Worm (Caenorhabditis elegans) whole organism, young adult: ENCODE data around the gene C55B6.1.

Source experiments
- B0019.2 ChIP-seq: fragments of 200-800 bp; sonication (Bioruptor generic); conservative IDR thresholded peaks from 2 replicates; pipeline ENCODE4 v1.3.6; 2022; ENCODE audit warnings: missing genetic modification reagents, missing genetic modification characterization, missing compliant biosample characterization
- B0035.1 ChIP-seq: sonication (generic microtip); optimal IDR thresholded peaks from 2 replicates; lab custom pipeline; 2016; ENCODE audit warnings: missing genetic modification characterization, mild to moderate bottlenecking, missing compliant biosample characterization, missing genotype, missing genetic modification reagents
- B0261.1 ChIP-seq: sonication (generic microtip); optimal IDR thresholded peaks from 2 replicates; lab custom pipeline; 2016; ENCODE audit warnings: mild to moderate bottlenecking, missing genetic modification characterization, moderate library complexity, missing compliant biosample characterization
- C17E4.6 ChIP-seq: fragments of 200-800 bp; sonication (Bioruptor generic); IDR thresholded peaks from 2 replicates; pipeline ENCODE4 v1.3.6; 2022; ENCODE audit warnings: missing genetic modification reagents, missing genetic modification characterization, missing compliant biosample characterization
- F22D6.2 ChIP-seq: sonication (generic microtip); optimal IDR thresholded peaks from 2 replicates; lab custom pipeline; 2016; ENCODE audit warnings: mild to moderate bottlenecking, missing genetic modification characterization, missing compliant biosample characterization
- F52B5.7 ChIP-seq: sonication (generic microtip); optimal IDR thresholded peaks from 2 replicates; lab custom pipeline; 2016; ENCODE audit warnings: mild to moderate bottlenecking, missing genetic modification characterization, missing compliant biosample characterization
- F55B11.4 ChIP-seq: sonication (generic microtip); optimal IDR thresholded peaks from 2 replicates; lab custom pipeline; 2016; ENCODE audit warnings: missing compliant biosample characterization, missing genetic modification characterization, borderline replicate concordance; ENCODE audit not compliant: insufficient read depth
- K11D2.4 ChIP-seq: fragments of 200-800 bp; sonication (Bioruptor generic); IDR thresholded peaks from 2 replicates; pipeline ENCODE4 v1.3.6; 2022; ENCODE audit warnings: missing genetic modification reagents, missing genetic modification characterization, missing compliant biosample characterization
- K12H6.12 ChIP-seq: fragments of 200-800 bp; sonication (Bioruptor generic); optimal IDR thresholded peaks from 2 replicates; lab custom pipeline; 2018; ENCODE audit warnings: mild to moderate bottlenecking, missing genetic modification characterization, missing compliant biosample characterization
- Y67H2A.10 ChIP-seq: fragments of 200-800 bp; sonication (Bioruptor generic); conservative IDR thresholded peaks from 2 replicates; pipeline ENCODE4 v1.3.6; 2022; ENCODE audit warnings: missing genetic modification reagents, missing genetic modification characterization, missing compliant biosample characterization
- Y95B8A.8 ChIP-seq: fragments of 200-800 bp; sonication (Bioruptor generic); IDR thresholded peaks from 2 replicates; pipeline ENCODE4 v1.3.6; 2022; ENCODE audit warnings: missing genetic modification reagents, missing genetic modification characterization, missing compliant biosample characterization
- ZK185.1 ChIP-seq: sonication (generic microtip); optimal IDR thresholded peaks from 2 replicates; lab custom pipeline; 2016; ENCODE audit warnings: mild to moderate bottlenecking, missing genetic modification characterization, missing compliant biosample characterization; ENCODE audit not compliant: poor library complexity, severe bottlenecking
- akir-1 ChIP-seq: fragments of 200-800 bp; sonication (Bioruptor generic); optimal IDR thresholded peaks from 2 replicates; lab custom pipeline; 2018; ENCODE audit warnings: mild to moderate bottlenecking, missing genetic modification characterization, moderate library complexity, missing compliant biosample characterization
- ama-1 ChIP-seq, 3 experiments: fragments of 150-350 bp in 1 of 3; sonication (generic microtip) in 2 of 3; optimal IDR thresholded peaks; 2 replicates each; lab custom pipeline; 2014 to 2018; ENCODE audit warnings: missing biosample characterization in 2 of 3, missing genetic modification characterization in 2 of 3, missing genetic modification reagents in 2 of 3
- aptf-3 ChIP-seq: fragments of 200-800 bp; sonication (Bioruptor generic); IDR thresholded peaks from 2 replicates; pipeline ENCODE4 v1.3.6; 2022; ENCODE audit warnings: missing genetic modification characterization, missing compliant biosample characterization
- bed-1 ChIP-seq: fragments of 200-800 bp; sonication (Bioruptor generic); IDR thresholded peaks from 2 replicates; pipeline ENCODE4 v1.3.6; 2022; ENCODE audit warnings: missing genetic modification reagents, missing genetic modification characterization, missing compliant biosample characterization
- cebp-2 ChIP-seq: fragments of 200-800 bp; sonication (Bioruptor generic); IDR thresholded peaks from 2 replicates; pipeline ENCODE4 v1.3.6; 2022; ENCODE audit warnings: missing genetic modification characterization, missing compliant biosample characterization
- ceh-100 ChIP-seq: fragments of 200-800 bp; sonication (Bioruptor generic); IDR thresholded peaks from 2 replicates; pipeline ENCODE4 v1.3.6; 2022; ENCODE audit warnings: missing genetic modification reagents, missing genetic modification characterization, missing compliant biosample characterization
- ceh-27 ChIP-seq: fragments of 200-800 bp; sonication (Bioruptor generic); optimal IDR thresholded peaks from 2 replicates; lab custom pipeline; 2018; ENCODE audit warnings: mild to moderate bottlenecking, missing genetic modification characterization, moderate library complexity, missing compliant biosample characterization
- ceh-40 ChIP-seq: fragments of 200-800 bp; sonication (Bioruptor generic); IDR thresholded peaks from 2 replicates; pipeline ENCODE4 v1.3.6; 2022; ENCODE audit warnings: missing genetic modification characterization, missing compliant biosample characterization
- ceh-91 ChIP-seq: fragments of 200-800 bp; sonication (Bioruptor generic); IDR thresholded peaks from 2 replicates; pipeline ENCODE4 v1.3.6; 2022; ENCODE audit warnings: missing genetic modification reagents, missing genetic modification characterization, missing compliant biosample characterization
- chd-7 ChIP-seq: sonication (generic microtip); optimal IDR thresholded peaks from 2 replicates; lab custom pipeline; 2016; ENCODE audit warnings: mild to moderate bottlenecking, missing genetic modification characterization, moderate library complexity, missing compliant biosample characterization
- ets-4 ChIP-seq: fragments of 200-800 bp; sonication (Bioruptor generic); optimal IDR thresholded peaks from 2 replicates; lab custom pipeline; 2018; ENCODE audit warnings: mild to moderate bottlenecking, missing genetic modification characterization, missing compliant biosample characterization
- gei-17 ChIP-seq: fragments of 200-800 bp; sonication (Bioruptor generic); optimal IDR thresholded peaks from 2 replicates; lab custom pipeline; 2018; ENCODE audit warnings: mild to moderate bottlenecking, missing genetic modification characterization, missing compliant biosample characterization
- hlh-26 ChIP-seq: fragments of 200-800 bp; sonication (Bioruptor generic); conservative IDR thresholded peaks from 2 replicates; pipeline ENCODE4 v1.3.6; 2022; ENCODE audit warnings: missing genetic modification reagents, missing genetic modification characterization, missing compliant biosample characterization
- hmg-1.2 ChIP-seq: fragments of 200-800 bp; sonication (Bioruptor generic); IDR thresholded peaks from 2 replicates; pipeline ENCODE4 v1.3.6; 2022; ENCODE audit warnings: missing genetic modification reagents, missing genetic modification characterization, missing compliant biosample characterization
- let-607 ChIP-seq, 2 experiments: fragments of 200-800 bp in 1 of 2; sonication (Bioruptor generic) in 1 of 2; sonication (generic microtip) in 1 of 2; optimal IDR thresholded peaks; 2 replicates each; lab custom pipeline; 2016 to 2018; ENCODE audit warnings: mild to moderate bottlenecking in 2 of 2, missing compliant biosample characterization in 2 of 2, missing genetic modification characterization in 2 of 2, moderate library complexity in 2 of 2, missing genotype in 1 of 2
- lin-26 ChIP-seq: fragments of 200-800 bp; sonication (Bioruptor generic); IDR thresholded peaks from 2 replicates; pipeline ENCODE4 v1.3.6; 2022; ENCODE audit warnings: missing genetic modification reagents, missing genetic modification characterization, missing compliant biosample characterization
- lin-35 ChIP-seq, 3 experiments: fragments of 150-350 bp in 2 of 3; sonication (generic microtip) in 1 of 3; optimal IDR thresholded peaks; 2 replicates each; lab custom pipeline; 2014 to 2018; ENCODE audit warnings: missing biosample characterization in 3 of 3, missing genetic modification characterization in 3 of 3, missing genetic modification reagents in 3 of 3
- lin-54 ChIP-seq: fragments of 200-800 bp; sonication (Bioruptor generic); optimal IDR thresholded peaks from 2 replicates; lab custom pipeline; 2018; ENCODE audit warnings: mild to moderate bottlenecking, missing genetic modification characterization, missing compliant biosample characterization
- lsl-1 ChIP-seq: fragments of 200-800 bp; sonication (Bioruptor generic); optimal IDR thresholded peaks from 2 replicates; lab custom pipeline; 2018; ENCODE audit warnings: mild to moderate bottlenecking, missing genetic modification characterization, moderate library complexity, missing compliant biosample characterization
- madf-10 ChIP-seq: sonication (generic microtip); optimal IDR thresholded peaks from 2 replicates; lab custom pipeline; 2016; ENCODE audit warnings: mild to moderate bottlenecking, missing genetic modification characterization, missing compliant biosample characterization
- madf-6 ChIP-seq: fragments of 200-800 bp; sonication (Bioruptor generic); IDR thresholded peaks from 2 replicates; pipeline ENCODE4 v1.3.6; 2022; ENCODE audit warnings: missing genetic modification reagents, missing genetic modification characterization, missing compliant biosample characterization
- mes-4 ChIP-seq: sonication (generic microtip); optimal IDR thresholded peaks from 2 replicates; lab custom pipeline; 2016; ENCODE audit warnings: missing genotype, missing genetic modification characterization, missing compliant biosample characterization
- nfya-1 ChIP-seq: sonication (generic microtip); optimal IDR thresholded peaks from 2 replicates; lab custom pipeline; 2017; ENCODE audit warnings: antibody characterized with exemption, missing compliant biosample characterization, missing genetic modification characterization, borderline replicate concordance; ENCODE audit not compliant: insufficient read depth
- nfya-2 ChIP-seq: fragments of 200-800 bp; sonication (Bioruptor generic); IDR thresholded peaks from 2 replicates; pipeline ENCODE4 v1.3.6; 2022; ENCODE audit warnings: missing genetic modification reagents, missing genetic modification characterization, missing compliant biosample characterization
- nhr-120 ChIP-seq: fragments of 200-800 bp; sonication (Bioruptor generic); IDR thresholded peaks from 2 replicates; pipeline ENCODE4 v1.3.6; 2022; ENCODE audit warnings: missing genetic modification characterization, missing compliant biosample characterization
- pbrm-1 ChIP-seq: fragments of 200-800 bp; sonication (Bioruptor generic); IDR thresholded peaks from 2 replicates; pipeline ENCODE4 v1.3.6; 2022; ENCODE audit warnings: missing genetic modification reagents, missing genetic modification characterization, missing compliant biosample characterization
- pha-4 ChIP-seq: fragments of 150-350 bp; sonication (generic microtip); optimal IDR thresholded peaks from 2 replicates; lab custom pipeline; 2014; ENCODE audit warnings: missing biosample characterization, missing genetic modification reagents, missing genetic modification characterization
- rpc-1 ChIP-seq, 2 experiments: fragments of 150-350 bp in 1 of 2; sonication (generic microtip) in 1 of 2; optimal IDR thresholded peaks; 2 replicates each; lab custom pipeline; 2014 to 2018; ENCODE audit warnings: missing biosample characterization in 1 of 2, missing genetic modification characterization in 1 of 2, missing genetic modification reagents in 1 of 2, missing genotype in 1 of 2
- somi-1 ChIP-seq: fragments of 200-800 bp; sonication (Bioruptor generic); optimal IDR thresholded peaks from 2 replicates; lab custom pipeline; 2018; ENCODE audit warnings: mild to moderate bottlenecking, missing genetic modification characterization, missing compliant biosample characterization
- sptf-2 ChIP-seq: fragments of 200-800 bp; sonication (Bioruptor generic); optimal IDR thresholded peaks from 2 replicates; lab custom pipeline; 2018; ENCODE audit warnings: mild to moderate bottlenecking, missing genetic modification characterization, missing compliant biosample characterization
- tbx-9 ChIP-seq: sonication (generic microtip); optimal IDR thresholded peaks from 2 replicates; lab custom pipeline; 2016; ENCODE audit warnings: borderline replicate concordance, missing genetic modification characterization, inconsistent platforms, missing compliant biosample characterization
- tlf-1 ChIP-seq: fragments of 200-800 bp; sonication (Bioruptor generic); optimal IDR thresholded peaks from 2 replicates; lab custom pipeline; 2018; ENCODE audit warnings: mild to moderate bottlenecking, missing genetic modification characterization, missing compliant biosample characterization
- zfh-2 ChIP-seq: fragments of 200-800 bp; sonication (Bioruptor generic); conservative IDR thresholded peaks from 2 replicates; pipeline ENCODE4 v1.3.6; 2022; ENCODE audit warnings: missing genetic modification reagents, missing genetic modification characterization, missing compliant biosample characterization
- ztf-26 ChIP-seq: sonication (generic microtip); optimal IDR thresholded peaks from 2 replicates; lab custom pipeline; 2017; ENCODE audit warnings: missing genetic modification characterization, missing compliant biosample characterization
- ztf-3 ChIP-seq: fragments of 200-800 bp; sonication (Bioruptor generic); optimal IDR thresholded peaks from 2 replicates; lab custom pipeline; 2018; ENCODE audit warnings: mild to moderate bottlenecking, missing genetic modification characterization, missing compliant biosample characterization

Gene C55B6.1

DNA sequence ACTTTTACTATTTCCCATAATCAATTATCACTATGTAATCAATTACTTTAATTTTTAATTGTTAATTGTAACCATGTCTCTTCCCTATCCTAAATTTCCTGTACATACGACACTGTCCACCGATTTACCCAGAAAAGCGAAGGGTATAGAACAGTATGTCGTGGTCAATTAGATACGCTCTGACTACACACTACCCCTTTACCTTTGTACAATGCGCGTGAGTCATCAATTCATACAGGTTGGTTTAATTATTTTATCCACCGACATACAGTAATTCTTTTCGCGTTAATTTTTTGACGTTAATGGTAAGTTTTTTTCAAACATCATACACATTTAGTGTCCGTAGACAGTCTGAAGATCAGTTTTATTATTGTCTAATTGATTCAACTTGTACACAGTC, 18.5 kb upstream of the C55B6.1 start (continued):
- TF ChIP-seq ceh-91 (GFP tag; lab: Robert Waterston, UW) (no peak), lsl-1 (no peak), madf-10 (tag; lab: Kevin White, UChicago) (peak; percentile 77), sptf-2 (GFP tag; lab: Kevin White, UChicago) (no peak), ZK185.1 (tag; lab: Kevin White, UChicago) (peak; percentile 92), hmg-1.2 (peak; percentile 66; the same call in 1 of the 2 replicates), ztf-3 (GFP tag; lab: Kevin White, UChicago) (peak; percentile 59), gei-17 (peak; percentile 96), B0019.2 (GFP tag; lab: Robert Waterston, UW) (no peak), hlh-26 (GFP tag; lab: Robert Waterston, UW) (no peak), pbrm-1 (peak; percentile 89), lin-26 (peak; percentile 65; the same call in 1 of the 2 replicates), ceh-100 (peak; percentile 54; the same call in 1 of the 2 replicates), ama-1 (optimal IDR thresholded peaks at IDR 0.05; lab: Kevin White, UChicago) (no peak), ama-1 (GFP tag; optimal IDR thresholded peaks at IDR 0.05; lab: Kevin White, UChicago) (no peak), F55B11.4 (no peak), ztf-26 (tag; lab: Kevin White, UChicago) (peak; percentile 98), lin-54 (GFP tag; lab: Kevin White, UChicago) (no peak), aptf-3 (GFP tag; lab: Robert Waterston, UW) (no peak), Y95B8A.8 (GFP tag; lab: Robert Waterston, UW) (no peak), zfh-2 (GFP tag; lab: Robert Waterston, UW) (no peak), let-607 (tag; optimal IDR thresholded peaks at IDR 0.05; lab: Kevin White, UChicago) (peak in 1 of 2 experiments; percentile 88), tlf-1 (GFP tag; lab: Kevin White, UChicago) (peak; percentile 96), K11D2.4 (GFP tag; lab: Robert Waterston, UW) (peak; percentile 93), F22D6.2 (tag; lab: Kevin White, UChicago) (peak; percentile 83), bed-1 (GFP tag; lab: Robert Waterston, UW) (no peak), Y67H2A.10 (GFP tag; lab: Robert Waterston, UW) (no peak), akir-1 (GFP tag; lab: Kevin White, UChicago) (peak; percentile 49), nhr-120 (no peak), tbx-9 (tag; lab: Kevin White, UChicago) (no peak), C17E4.6 (GFP tag; lab: Robert Waterston, UW) (peak; percentile 69; the same call in 1 of the 2 replicates), ets-4 (GFP tag; lab: Kevin White, UChicago) (peak; percentile 69), F52B5.7 (tag; lab: Kevin White, UChicago) (no peak), pha-4 (tag; lab: Kevin White, UChicago) (peak; percentile 57), somi-1 (GFP tag; lab: Kevin White, UChicago) (peak; percentile 88), madf-6 (GFP tag; lab: Robert Waterston, UW) (no peak), lin-35 (GFP tag; optimal IDR thresholded peaks at IDR 0.05; lab: Kevin White, UChicago) (peak in 1 of 3 experiments; percentile 89), mes-4 (tag; lab: Kevin White, UChicago) (no peak), nfya-1 (no peak), ceh-27 (GFP tag; lab: Kevin White, UChicago) (peak; percentile 92), nfya-2 (GFP tag; lab: Robert Waterston, UW) (no peak), cebp-2 (GFP tag; lab: Robert Waterston, UW) (0 out of 2 replicates have a peak, but pooled peaks have one; percentile 10), rpc-1 (optimal IDR thresholded peaks at IDR 0.05; lab: Kevin White, UChicago) (no peak), rpc-1 (tag; optimal IDR thresholded peaks at IDR 0.05; lab: Kevin White, UChicago) (no peak), B0035.1 (tag; lab: Kevin White, UChicago) (peak; percentile 84), chd-7 (tag; lab: Kevin White, UChicago) (no peak), K12H6.12 (tag; lab: Kevin White, UChicago) (no peak), B0261.1 (tag; lab: Kevin White, UChicago) (peak; percentile 55), ceh-40 (GFP tag; lab: Robert Waterston, UW) (0 out of 2 replicates have a peak, but pooled peaks have one; percentile 31)
